Worm (Caenorhabditis elegans) whole organism, late embryonic: ENCODE measurements around the gene srv-19.

Experiments used
- dmd-4 ChIP-seq: sonication (generic microtip); optimal IDR thresholded peaks from 2 replicates; lab custom pipeline; 2016; ENCODE audit warnings: borderline replicate concordance, missing genetic modification characterization, missing compliant biosample characterization
- fkh-10 ChIP-seq: fragments of 150-350 bp; optimal IDR thresholded peaks from 2 replicates; lab custom pipeline; 2014; ENCODE audit warnings: missing biosample characterization, missing genetic modification reagents, missing genetic modification characterization

- TF ChIP-seq dmd-4 (tag; lab: Kevin White, UChicago) (no peak), fkh-10 (no peak)
Measured at ce11 chrIV:5865818-5866217, 7.9 kb downstream of the srv-19 start, which contains the start of gene spe-27.
